Fruit fly (Drosophila melanogaster) whole organism, embryonic: Measurements from ENCODE around the gene CG10029.

Experiments used
- Antp ChIP-seq: fragments of 200-800 bp; sonication (Bioruptor generic); optimal IDR thresholded peaks from 3 replicates; lab custom pipeline; 2016; ENCODE audit warnings: missing biosample characterization, missing genetic modification characterization
- Asciz ChIP-seq: fragments of 200-800 bp; sonication (Bioruptor generic); optimal IDR thresholded peaks from 2 replicates; lab custom pipeline; 2017; ENCODE audit warnings: missing biosample characterization, mild to moderate bottlenecking, missing genetic modification characterization, missing genetic modification reagents
- BtbVII ChIP-seq: fragments of 200-800 bp; sonication (Bioruptor generic); optimal IDR thresholded peaks from 3 replicates; lab custom pipeline; 2017; ENCODE audit warnings: missing biosample characterization, mild to moderate bottlenecking, missing genetic modification characterization
- CG10274 ChIP-seq: fragments of 200-800 bp; sonication (Bioruptor generic); optimal IDR thresholded peaks from 3 replicates; lab custom pipeline; 2017; ENCODE audit warnings: missing biosample characterization, mild to moderate bottlenecking, missing genetic modification characterization
- CG11723 ChIP-seq: fragments of 200-800 bp; sonication (Bioruptor generic); optimal IDR thresholded peaks from 2 replicates; lab custom pipeline; 2017; ENCODE audit warnings: missing biosample characterization, mild to moderate bottlenecking, missing genetic modification characterization
- CG12219 ChIP-seq: fragments of 200-800 bp; sonication (Bioruptor generic); optimal IDR thresholded peaks from 3 replicates; lab custom pipeline; 2018; ENCODE audit warnings: missing biosample characterization, mild to moderate bottlenecking, missing genetic modification characterization
- CG12942 ChIP-seq: fragments of 200-800 bp; sonication (Bioruptor generic); optimal IDR thresholded peaks from 3 replicates; lab custom pipeline; 2016; ENCODE audit warnings: missing biosample characterization, missing genetic modification characterization
- CG14441 ChIP-seq: fragments of 200-800 bp; sonication (Bioruptor generic); IDR thresholded peaks from 2 replicates; pipeline ENCODE4 v1.3.6; 2022; ENCODE audit warnings: missing biosample characterization, missing genetic modification characterization
- CG15514 ChIP-seq: fragments of 200-800 bp; sonication (Bioruptor generic); optimal IDR thresholded peaks from 3 replicates; lab custom pipeline; 2017; ENCODE audit warnings: missing biosample characterization, missing genetic modification characterization, mild to moderate bottlenecking, moderate library complexity, missing genetic modification reagents
- CG17912 ChIP-seq: fragments of 200-800 bp; sonication (Bioruptor generic); optimal IDR thresholded peaks from 2 replicates; lab custom pipeline; 2018; ENCODE audit warnings: missing biosample characterization, mild to moderate bottlenecking, missing genetic modification characterization
- CG1792 ChIP-seq: fragments of 200-800 bp; sonication (Bioruptor generic); optimal IDR thresholded peaks from 2 replicates; lab custom pipeline; 2016; ENCODE audit warnings: missing biosample characterization, missing genetic modification characterization
- CG18599 ChIP-seq: fragments of 200-800 bp; sonication (Bioruptor generic); optimal IDR thresholded peaks from 3 replicates; lab custom pipeline; 2017; ENCODE audit warnings: missing biosample characterization, missing genetic modification characterization, mild to moderate bottlenecking, moderate library complexity, missing genetic modification reagents
- CG2129 ChIP-seq: fragments of 200-800 bp; sonication (Bioruptor generic); IDR thresholded peaks from 2 replicates; pipeline ENCODE4 v1.3.6; 2022; ENCODE audit warnings: missing biosample characterization, missing genetic modification characterization; ENCODE audit not compliant: partially characterized antibody
- CG2712 ChIP-seq: fragments of 200-800 bp; optimal IDR thresholded peaks from 3 replicates; lab custom pipeline; 2019; ENCODE audit warnings: missing biosample characterization, mild to moderate bottlenecking, missing genetic modification characterization, moderate library complexity
- CG32772 ChIP-seq: fragments of 200-800 bp; sonication (Bioruptor generic); IDR thresholded peaks from 2 replicates; pipeline ENCODE4 v1.3.6; 2022; ENCODE audit warnings: missing biosample characterization, missing genetic modification characterization
- CG43689 ChIP-seq: fragments of 200-800 bp; sonication (Bioruptor generic); IDR thresholded peaks from 2 replicates; pipeline ENCODE4 v1.3.6; 2022; ENCODE audit warnings: missing biosample characterization, missing genetic modification characterization
- CG4424 ChIP-seq: fragments of 200-800 bp; sonication (Bioruptor generic); optimal IDR thresholded peaks from 3 replicates; lab custom pipeline; 2016; ENCODE audit warnings: missing biosample characterization, missing genetic modification characterization
- CG6272 ChIP-seq: fragments of 200-800 bp; sonication (Bioruptor generic); IDR thresholded peaks from 2 replicates; pipeline ENCODE4 v1.3.6; 2022; ENCODE audit warnings: missing biosample characterization, missing genetic modification characterization
- CG7271 ChIP-seq: fragments of 200-800 bp; sonication (Bioruptor generic); optimal IDR thresholded peaks from 2 replicates; lab custom pipeline; 2018; ENCODE audit warnings: missing biosample characterization, mild to moderate bottlenecking, missing genetic modification characterization, moderate library complexity
- CG9932 ChIP-seq: fragments of 200-800 bp; sonication (Bioruptor generic); IDR thresholded peaks from 2 replicates; pipeline ENCODE4 v1.3.6; 2022; ENCODE audit warnings: missing biosample characterization, missing genetic modification characterization
- Dfd ChIP-seq, 2 experiments: fragments of >200 bp; optimal IDR thresholded peaks; 2 replicates each; lab custom pipeline; 2017; ENCODE audit warnings: missing biosample characterization in 2 of 2, missing genetic modification characterization in 2 of 2
- Drgx ChIP-seq: fragments of 200-800 bp; sonication (Bioruptor generic); IDR thresholded peaks from 2 replicates; pipeline ENCODE4 v1.3.6; 2022; ENCODE audit warnings: missing biosample characterization, missing genetic modification characterization
- H15 ChIP-seq: fragments of 200-800 bp; sonication (Bioruptor generic); IDR thresholded peaks from 3 replicates; pipeline ENCODE4 v1.3.6; 2022; ENCODE audit warnings: missing biosample characterization, missing genetic modification characterization
- Myb ChIP-seq: fragments of 200-800 bp; sonication (Bioruptor generic); optimal IDR thresholded peaks from 2 replicates; lab custom pipeline; 2016; ENCODE audit warnings: missing biosample characterization, missing genetic modification characterization
- Poxn ChIP-seq: fragments of 200-800 bp; sonication (Bioruptor generic); IDR thresholded peaks from 2 replicates; pipeline ENCODE4 v1.3.6; 2022; ENCODE audit warnings: missing biosample characterization, missing genetic modification characterization
- Sin3A ChIP-seq: fragments of >200 bp; optimal IDR thresholded peaks from 2 replicates; lab custom pipeline; 2018
- TFAM ChIP-seq: fragments of 200-800 bp; sonication (Bioruptor generic); optimal IDR thresholded peaks from 2 replicates; lab custom pipeline; 2017; ENCODE audit warnings: missing biosample characterization, missing genetic modification characterization, inconsistent platforms
- bsh ChIP-seq, 2 experiments: fragments of 200-800 bp; sonication (Bioruptor generic); optimal IDR thresholded peaks; 2 replicates each; lab custom pipeline; 2017 to 2018; ENCODE audit warnings: mild to moderate bottlenecking in 2 of 2, missing biosample characterization in 2 of 2, missing genetic modification characterization in 2 of 2, moderate library complexity in 1 of 2
- chinmo ChIP-seq: fragments of 200-800 bp; sonication (Bioruptor generic); IDR thresholded peaks from 4 replicates; pipeline ENCODE4 v1.3.6; 2022; ENCODE audit warnings: missing biosample characterization, missing genetic modification characterization; ENCODE audit not compliant: partially characterized antibody
- chn ChIP-seq: fragments of 200-800 bp; sonication (Bioruptor generic); optimal IDR thresholded peaks from 2 replicates; lab custom pipeline; 2016; ENCODE audit warnings: missing biosample characterization, missing genetic modification characterization
- esg ChIP-seq: fragments of 200-800 bp; sonication (Bioruptor generic); conservative IDR thresholded peaks from 2 replicates; pipeline ENCODE4 v1.3.6; 2022; ENCODE audit warnings: missing biosample characterization, missing genetic modification characterization
- lov ChIP-seq, 2 experiments: fragments of 200-800 bp in 1 of 2; fragments of >200 bp in 1 of 2; sonication (Bioruptor generic) in 1 of 2; IDR thresholded peaks in 1 of 2; optimal IDR thresholded peaks in 1 of 2; 2 replicates in 1 of 2; 3 replicates in 1 of 2; pipeline versions ENCODE4 v1.3.6 to Lab custom; 2017 to 2022; ENCODE audit warnings: missing biosample characterization in 1 of 2, missing genetic modification characterization in 1 of 2
- nau ChIP-seq: fragments of 200-800 bp; sonication (Bioruptor generic); optimal IDR thresholded peaks from 3 replicates; lab custom pipeline; 2017; ENCODE audit warnings: missing biosample characterization, mild to moderate bottlenecking, missing genetic modification characterization, missing genetic modification reagents
- pan ChIP-seq, 4 experiments: fragments of >200 bp in 3 of 4; fragments of 200-800 bp in 1 of 4; sonication (Bioruptor generic) in 1 of 4; optimal IDR thresholded peaks in 3 of 4; IDR thresholded peaks in 1 of 4; 2 replicates each; pipeline versions ENCODE4 v1.3.6 to Lab custom; 2017 to 2022; ENCODE audit warnings: missing biosample characterization in 2 of 4, missing genetic modification characterization in 2 of 4, mixed read lengths in 1 of 4
- peb ChIP-seq: fragments of 200-800 bp; sonication (Bioruptor generic); IDR thresholded peaks from 2 replicates; pipeline ENCODE4 v1.3.6; 2022; ENCODE audit warnings: missing biosample characterization, missing genetic modification characterization
- phol ChIP-seq: fragments of 200-800 bp; sonication (Bioruptor generic); optimal IDR thresholded peaks from 3 replicates; lab custom pipeline; 2018; ENCODE audit warnings: missing biosample characterization, mild to moderate bottlenecking, missing genetic modification characterization, moderate library complexity
- scrt ChIP-seq: fragments of 200-800 bp; sonication (Bioruptor generic); optimal IDR thresholded peaks from 2 replicates; lab custom pipeline; 2018; ENCODE audit warnings: missing biosample characterization, mild to moderate bottlenecking, missing genetic modification characterization, moderate library complexity
- sens ChIP-seq: fragments of 200-800 bp; sonication (Bioruptor generic); peaks from one replicate; lab custom pipeline; 2016; ENCODE audit warnings: missing biosample characterization, missing genetic modification characterization
- seq ChIP-seq: fragments of 200-800 bp; sonication (Bioruptor generic); IDR thresholded peaks from 2 replicates; pipeline ENCODE4 v1.3.6; 2022; ENCODE audit warnings: missing biosample characterization, missing genetic modification characterization
- tio ChIP-seq: fragments of 200-800 bp; sonication (Bioruptor generic); optimal IDR thresholded peaks from 2 replicates; lab custom pipeline; 2017; ENCODE audit warnings: missing biosample characterization, missing genetic modification characterization, inconsistent platforms
- trem ChIP-seq: fragments of 200-800 bp; optimal IDR thresholded peaks from 3 replicates; lab custom pipeline; 2019; ENCODE audit warnings: missing biosample characterization, mild to moderate bottlenecking, missing genetic modification characterization, moderate library complexity
- twi ChIP-seq: fragments of 200-800 bp; optimal IDR thresholded peaks from 2 replicates; lab custom pipeline; 2019; ENCODE audit warnings: missing biosample characterization, mild to moderate bottlenecking, missing genetic modification characterization, moderate library complexity
- tx ChIP-seq: fragments of 200-800 bp; sonication (Bioruptor generic); optimal IDR thresholded peaks from 2 replicates; lab custom pipeline; 2016; ENCODE audit warnings: missing biosample characterization, missing genetic modification characterization
- zen2 ChIP-seq: fragments of 200-800 bp; sonication (Bioruptor generic); IDR thresholded peaks from 3 replicates; pipeline ENCODE4 v1.3.6; 2022; ENCODE audit warnings: missing biosample characterization, missing genetic modification characterization; ENCODE audit not compliant: partially characterized antibody

CG10029 gene

dm6 chr3R:7334613-7335012 is 17.6 kb upstream of the CG10029 start (continued):
- TF ChIP-seq esg (GFP tag; lab: Robert Waterston, UW) (no peak), trem (tag; lab: Kevin White, UChicago) (no peak), CG2129 (no peak), CG12942 (GFP tag; lab: Kevin White, UChicago) (no peak), CG43689 (GFP tag; lab: Robert Waterston, UW) (no peak), tx (GFP tag; lab: Kevin White, UChicago) (no peak), TFAM (GFP tag; lab: Kevin White, UChicago) (no peak), CG10274 (GFP tag; lab: Kevin White, UChicago) (no peak), CG2712 (tag; lab: Kevin White, UChicago) (no peak), zen2 (no peak), scrt (GFP tag; lab: Kevin White, UChicago) (peak; percentile 2), H15 (no peak), nau (no peak), CG32772 (GFP tag; lab: Robert Waterston, UW) (peak; percentile 43; the same call in 1 of the 2 replicates), pan (optimal IDR thresholded peaks at IDR 0.05; lab: Kevin White, UChicago) (no peak), pan (GFP tag; optimal IDR thresholded peaks at IDR 0.05 in 1 of 2, IDR thresholded peaks at IDR 0.05 in 1 of 2) (peak in 1 of 2 experiments; percentile 56), CG4424 (GFP tag; lab: Kevin White, UChicago) (no peak), CG18599 (peak; percentile 75), phol (peak; percentile 4), CG17912 (no peak), tio (no peak), CG12219 (GFP tag; lab: Kevin White, UChicago) (no peak), CG11723 (GFP tag; lab: Kevin White, UChicago) (no peak)
- TF ChIP-seq, all 482 proteins: peak for 46

DNA sequence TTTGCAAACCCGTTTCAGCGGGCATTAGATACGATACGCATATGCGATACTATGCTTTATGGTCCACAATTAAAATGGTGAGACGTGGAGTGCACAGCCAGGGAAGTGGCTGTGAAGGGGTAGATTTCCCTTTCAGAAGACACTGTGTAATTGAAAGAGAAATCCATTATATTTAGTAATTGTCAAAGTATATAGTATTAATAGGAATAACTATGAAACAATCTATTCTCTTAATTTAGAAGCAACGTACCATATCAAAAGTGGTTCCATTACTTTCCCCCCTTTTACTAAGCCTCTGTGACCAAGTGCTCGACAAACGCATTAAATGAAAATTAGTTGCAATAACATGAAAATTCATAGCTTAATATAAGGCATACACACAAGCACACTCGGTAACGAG is 13.7 kb upstream of the CG10029 start:
- TF ChIP-seq Drgx (GFP tag; lab: Robert Waterston, UW), result peak; percentile 60
- TF ChIP-seq seq (GFP tag; lab: Robert Waterston, UW), result no peak
- no peak for TF ChIP-seq chinmo (GFP tag; lab: Robert Waterston, UW)
- TF ChIP-seq sens, result peak; percentile 5
- TF ChIP-seq CG9932 (GFP tag; lab: Robert Waterston, UW), result no peak
- TF ChIP-seq Dfd (GFP tag; optimal IDR thresholded peaks at IDR 0.05; lab: Kevin White, UChicago), result no peak
- TF ChIP-seq BtbVII (GFP tag; lab: Kevin White, UChicago), result no peak

DNA sequence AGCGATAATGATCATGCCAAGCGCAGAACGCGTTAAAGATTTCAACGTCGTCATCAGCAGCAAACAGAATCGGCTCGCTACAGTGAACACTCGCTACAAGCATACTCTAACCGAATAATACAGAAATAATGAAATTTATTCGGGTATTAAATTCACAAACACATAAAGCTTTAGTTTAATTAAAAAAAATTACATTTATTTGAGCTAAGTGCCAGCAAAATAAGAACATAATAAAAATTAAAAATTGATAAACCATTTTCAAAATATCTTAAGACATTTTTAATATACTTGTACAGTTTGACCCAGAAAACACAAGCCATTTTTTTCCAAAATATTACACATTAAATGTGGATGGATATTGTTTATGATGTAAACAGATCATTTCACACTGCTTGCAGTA is 9.2 kb upstream of the CG10029 start:
- no peak for TF ChIP-seq chn (GFP tag; lab: Kevin White, UChicago)
- no peak for TF ChIP-seq Asciz
- no peak for TF ChIP-seq peb (GFP tag; lab: Robert Waterston, UW)
- TF ChIP-seq Poxn (GFP tag; lab: Robert Waterston, UW), result no peak
- no peak for TF ChIP-seq lov (optimal IDR thresholded peaks at IDR 0.05; lab: Kevin White, UChicago)
- no peak for TF ChIP-seq lov (GFP tag; IDR thresholded peaks at IDR 0.05; lab: Robert Waterston, UW)
- no peak for TF ChIP-seq Antp (GFP tag; lab: Kevin White, UChicago)
- no peak for TF ChIP-seq CG7271 (tag; lab: Kevin White, UChicago)
- TF ChIP-seq CG6272, result no peak
- TF ChIP-seq zen2, result no peak
- no peak for TF ChIP-seq bsh (GFP tag; optimal IDR thresholded peaks at IDR 0.05; lab: Kevin White, UChicago)
- TF ChIP-seq twi (tag; lab: Kevin White, UChicago), result no peak
- TF ChIP-seq CG14441 (GFP tag; lab: Robert Waterston, UW), result no peak
- TF ChIP-seq CG15514 (GFP tag; lab: Kevin White, UChicago), result no peak
- no peak for TF ChIP-seq Myb (GFP tag; lab: Kevin White, UChicago)
- no peak for TF ChIP-seq CG1792 (GFP tag; lab: Kevin White, UChicago)
- TF ChIP-seq Sin3A (lab: Kevin White, UChicago), result no peak
